Fruit fly (Drosophila melanogaster): ENCODE measurements around the gene pes.

dm6 chr2L:7938488-7938887 is 55.5 kb downstream of the pes start:
- TF ChIP-seq CG8478 (optimal IDR thresholded peaks at IDR 0.05) = no peak
- TF ChIP-seq CTCF (optimal IDR thresholded peaks at IDR 0.05) = no peak
